Worm (Caenorhabditis elegans): Measurements from ENCODE around the gene bir-2.

The bir-2 gene

ce11 chrV:13551601-13552000 is 17.0 kb upstream of the bir-2 start, which contains the start of the genes C56A3.4 and C56A3.5 (continued):
- TF ChIP-seq ets-4 (GFP tag; optimal IDR thresholded peaks at IDR 0.05), result no peak
- no peak for TF ChIP-seq snpc-4 (GFP tag; optimal IDR thresholded peaks at IDR 0.05)
- TF ChIP-seq snpc-4 (tag; optimal IDR thresholded peaks at IDR 0.05), result peak in 1 of 4 experiments; percentile 14
- TF ChIP-seq lin-40 (tag; optimal IDR thresholded peaks at IDR 0.05), result peak; percentile 4
- peak; percentile 60 for TF ChIP-seq mcd-1 (GFP tag; IDR thresholded peaks at IDR 0.05)
- no peak for TF ChIP-seq dpl-1 (GFP tag; optimal IDR thresholded peaks at IDR 0.05)
- TF ChIP-seq lin-26 (GFP tag; IDR thresholded peaks at IDR 0.05), result no peak
- peak; percentile 63; the same call in 1 of the 2 replicates for TF ChIP-seq let-526 (GFP tag; IDR thresholded peaks at IDR 0.05)
- no peak for TF ChIP-seq bed-2 (GFP tag; IDR thresholded peaks at IDR 0.05)
- TF ChIP-seq rcor-1 (GFP tag; IDR thresholded peaks at IDR 0.05), result no peak
- TF ChIP-seq B0019.2 (GFP tag; conservative IDR thresholded peaks at IDR 0.05), result no peak
- TF ChIP-seq unc-130 (GFP tag; optimal IDR thresholded peaks at IDR 0.05), result peak; percentile 28
- peak in 1 of 3 experiments; percentile 20 for TF ChIP-seq lin-35 (GFP tag; optimal IDR thresholded peaks at IDR 0.05)
- TF ChIP-seq nhr-80 (tag; optimal IDR thresholded peaks at IDR 0.05), result peak; percentile 26
- TF ChIP-seq ztf-28 (GFP tag; IDR thresholded peaks at IDR 0.05), result no peak
- no peak for TF ChIP-seq cebp-2 (GFP tag; IDR thresholded peaks at IDR 0.05)
- no peak for TF ChIP-seq tlf-1 (GFP tag; optimal IDR thresholded peaks at IDR 0.05)
- no peak for TF ChIP-seq Y53F4B.3 (GFP tag; IDR thresholded peaks at IDR 0.05)
- TF ChIP-seq K11D2.4 (GFP tag; IDR thresholded peaks at IDR 0.05), result no peak
- no peak for TF ChIP-seq athp-1 (tag; optimal IDR thresholded peaks at IDR 0.05)
- TF ChIP-seq madf-8 (GFP tag; conservative IDR thresholded peaks at IDR 0.05), result no peak
- no peak for TF ChIP-seq egl-18 (GFP tag; IDR thresholded peaks at IDR 0.05)
- TF ChIP-seq hmg-1.2 (GFP tag; IDR thresholded peaks at IDR 0.05), result 0 out of 2 replicates have a peak, but pooled peaks have one; percentile 21
- TF ChIP-seq D2030.7 (GFP tag; IDR thresholded peaks at IDR 0.05), result 0 out of 2 replicates have a peak, but pooled peaks have one; percentile 26
- no peak for TF ChIP-seq sdz-38 (tag; optimal IDR thresholded peaks at IDR 0.05)
- TF ChIP-seq ztf-18 (tag; optimal IDR thresholded peaks at IDR 0.05), result no peak
- TF ChIP-seq ztf-25 (GFP tag; IDR thresholded peaks at IDR 0.05), result 0 out of 2 replicates have a peak, but pooled peaks have one; percentile 10
- peak; percentile 92 for TF ChIP-seq cebp-1 (GFP tag; IDR thresholded peaks at IDR 0.05)
- TF ChIP-seq cebp-1 (tag; optimal IDR thresholded peaks at IDR 0.05), result peak; percentile 99
- no peak for TF ChIP-seq F33H1.4 (GFP tag; IDR thresholded peaks at IDR 0.05)

ce11 chrV:13556297-13556696 is 12.4 kb upstream of the bir-2 start, which contains the start of gene C56A3.6:
Gene C56A3.6, minus strand, starts transcription at chrV:13556397.
- no peak for TF ChIP-seq F39B2.1 (GFP tag; IDR thresholded peaks at IDR 0.05)
- no peak for TF ChIP-seq lsl-1 (GFP tag; optimal IDR thresholded peaks at IDR 0.05)
- no peak for TF ChIP-seq Y79H2A.3 (GFP tag; conservative IDR thresholded peaks at IDR 0.05)
- TF ChIP-seq aptf-3 (GFP tag; IDR thresholded peaks at IDR 0.05), result no peak
- TF ChIP-seq mel-28 (tag; optimal IDR thresholded peaks at IDR 0.05; ENCODE audit: borderline replicate concordance), result no peak
- TF ChIP-seq ztf-25 (GFP tag; IDR thresholded peaks at IDR 0.05), result no peak
- no peak for TF ChIP-seq lir-1 (GFP tag; conservative IDR thresholded peaks at IDR 0.05)
- TF ChIP-seq attf-6 (GFP tag; IDR thresholded peaks at IDR 0.05), result no peak
- TF ChIP-seq T26A5.8 (tag; optimal IDR thresholded peaks at IDR 0.05), result no peak

ce11 chrV:13556746-13557145 is 11.9 kb upstream of the bir-2 start, which contains the start of gene cav-2:
Gene cav-2, plus strand, starts transcription at chrV:13557104.
- TF ChIP-seq unc-62 (GFP tag; optimal IDR thresholded peaks at IDR 0.05) (no peak), Y67H2A.10 (GFP tag; conservative IDR thresholded peaks at IDR 0.05) (0 out of 2 replicates have a peak, but pooled peaks have one; percentile 52), rpc-1 (optimal IDR thresholded peaks at IDR 0.05) (no peak), rpc-1 (tag; optimal IDR thresholded peaks at IDR 0.05) (no peak), F57C9.4 (tag; optimal IDR thresholded peaks at IDR 0.05) (no peak), sptf-2 (GFP tag; optimal IDR thresholded peaks at IDR 0.05) (no peak), ceh-79 (tag; optimal IDR thresholded peaks at IDR 0.05) (no peak), ztf-26 (tag; optimal IDR thresholded peaks at IDR 0.05) (no peak), nfyb-1 (GFP tag; IDR thresholded peaks at IDR 0.05) (peak; percentile 52; the same call in 1 of the 2 replicates), hmg-1.2 (GFP tag; IDR thresholded peaks at IDR 0.05) (peak; percentile 33), rcor-1 (GFP tag; IDR thresholded peaks at IDR 0.05) (peak; percentile 71), rec-8 (tag; optimal IDR thresholded peaks at IDR 0.05) (peak in 1 of 2 experiments; percentile 66), cebp-2 (GFP tag; IDR thresholded peaks at IDR 0.05) (no peak), him-1 (tag; optimal IDR thresholded peaks at IDR 0.05) (peak; percentile 61)
